Fruit fly (Drosophila melanogaster) Kc167 (cell line): ENCODE results near the gene RpS28a.

Experiments used
- Myc ChIP-seq: fragments of >200 bp; optimal IDR thresholded peaks from 2 replicates; lab custom pipeline; 2017; ENCODE audit warnings: missing external identifiers
- Sin3A ChIP-seq: fragments of >200 bp; optimal IDR thresholded peaks from 2 replicates; lab custom pipeline; 2018; ENCODE audit warnings: missing external identifiers
- h ChIP-seq: fragments of >200 bp; optimal IDR thresholded peaks from 3 replicates; lab custom pipeline; 2018; ENCODE audit warnings: missing external identifiers
- insv ChIP-seq: fragments of >200 bp; optimal IDR thresholded peaks from 3 replicates; lab custom pipeline; 2018; ENCODE audit warnings: missing external identifiers
- psq ChIP-seq: fragments of >200 bp; optimal IDR thresholded peaks from 2 replicates; lab custom pipeline; 2017; ENCODE audit warnings: missing external identifiers
- ttk ChIP-seq: sonication (Bioruptor generic); optimal IDR thresholded peaks from 2 replicates; lab custom pipeline; 2017; ENCODE audit warnings: missing external identifiers

The RpS28a gene

dm6 chr3R:30005332-30005979 lies 17.0 kb downstream of the RpS28a start:
- no peak for TF ChIP-seq ttk
- no peak for TF ChIP-seq insv
- no peak for TF ChIP-seq Sin3A (lab: Kevin White, UChicago)
- no peak for TF ChIP-seq h
- TF ChIP-seq psq (lab: Kevin White, UChicago), result no peak
- no peak for TF ChIP-seq Myc

DNA sequence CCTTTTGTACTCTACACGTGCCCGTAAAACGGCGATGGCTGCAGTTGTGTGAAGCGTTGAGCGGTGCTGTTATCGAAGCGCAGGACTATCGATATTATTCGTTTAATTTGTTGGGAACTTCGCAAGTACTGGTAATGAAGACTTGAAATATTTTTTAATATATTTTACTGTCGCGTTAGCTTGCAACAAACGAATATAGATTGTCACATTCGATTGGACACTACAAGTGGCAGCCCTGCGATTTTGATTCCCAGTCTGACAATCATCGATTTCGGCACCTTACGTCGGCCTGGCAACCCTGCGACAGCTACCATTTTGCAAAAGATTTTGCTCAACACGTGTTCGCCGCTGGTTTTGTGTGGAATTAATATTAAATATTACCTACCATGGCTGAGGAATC lies 17.8 kb downstream of the RpS28a start, which contains the start of the genes Nlp and Nph:
Nlp (plus strand) TSS at position 138 of the 400 bp plus-strand sequence.
Nph (minus strand) TSS at position 214 of the 400 bp plus-strand sequence.
- TF ChIP-seq Sin3A (lab: Kevin White, UChicago) (no peak), h (no peak), insv (no peak), psq (lab: Kevin White, UChicago) (no peak), Myc (no peak), ttk (no peak)

DNA sequence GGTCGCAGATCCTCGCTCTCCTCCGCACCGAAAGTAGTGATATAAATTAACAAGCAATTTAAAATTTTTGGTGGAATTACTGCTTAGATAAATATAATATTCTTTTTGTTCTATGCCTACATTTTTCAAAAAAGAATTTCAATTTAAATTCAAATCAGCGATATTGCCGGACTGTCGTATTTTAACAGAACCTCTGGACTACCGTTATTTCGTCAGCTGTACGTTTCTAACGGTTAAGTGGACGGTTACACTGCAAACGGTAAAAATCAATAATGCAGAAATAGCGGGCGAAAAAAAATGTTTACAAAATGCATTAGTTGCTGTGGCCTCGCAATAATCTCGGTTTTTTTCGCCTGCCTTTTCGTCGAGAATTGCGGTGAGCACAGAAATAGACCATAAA lies 22.2 kb downstream of the RpS28a start, which contains the start of gene Tace:
Tace (plus strand) TSS at position 245 of the 400 bp plus-strand sequence.
- no peak for TF ChIP-seq h

DNA sequence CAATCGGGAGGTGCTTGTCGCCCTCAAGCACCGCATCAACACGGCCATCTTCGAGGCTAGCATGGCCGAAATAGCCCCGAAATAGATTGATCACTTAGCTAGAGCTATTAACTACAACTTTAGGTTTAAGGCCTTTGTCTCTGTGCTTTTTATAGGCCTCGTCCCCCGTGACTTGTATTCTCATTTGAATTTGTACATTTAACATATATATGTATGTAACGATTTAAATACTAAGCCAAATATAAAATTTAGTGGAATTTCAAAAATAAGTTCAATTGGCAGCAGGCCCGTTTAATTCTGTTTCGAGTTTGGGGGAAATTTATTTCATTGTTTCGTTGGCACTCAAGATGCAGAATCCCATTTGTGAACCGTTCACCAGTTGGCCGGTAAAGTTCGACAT lies 23.0 kb downstream of the RpS28a start, which contains the start of gene CG34298:
CG34298 (plus strand) TSS at position 301 of the 400 bp plus-strand sequence.
- TF ChIP-seq Sin3A (lab: Kevin White, UChicago) (no peak), ttk (no peak)

DNA sequence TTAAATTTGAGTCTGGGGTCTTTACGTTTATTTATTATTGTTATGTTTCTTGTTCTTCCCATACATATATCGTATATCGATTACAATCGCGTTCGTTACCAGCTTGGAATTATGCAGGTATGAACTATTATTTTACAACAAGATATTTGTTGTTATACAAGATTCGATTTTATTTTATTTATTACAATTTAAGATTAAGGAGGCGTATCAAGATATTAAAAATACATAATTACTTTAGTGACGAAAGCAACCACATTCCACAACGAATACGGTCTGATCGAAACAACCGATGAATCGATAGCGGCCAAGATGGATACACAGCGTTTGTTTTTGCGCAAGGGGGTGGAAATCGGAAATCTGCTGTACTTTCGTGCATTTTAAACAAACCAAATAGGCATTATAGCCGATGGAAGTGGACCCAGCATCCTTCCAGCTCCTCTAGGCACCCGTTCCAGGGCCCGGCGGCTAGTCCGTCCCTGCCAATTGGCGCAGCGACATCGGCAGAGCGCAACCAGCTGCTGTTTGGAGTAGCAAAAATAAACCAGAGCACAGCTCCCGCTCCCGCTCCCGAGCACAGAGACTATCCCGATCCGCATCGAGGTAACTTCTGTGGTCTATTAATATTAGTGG lies 24.7 kb downstream of the RpS28a start, which contains the start of the genes CG15525 and CG11504:
CG15525 (minus strand) TSS at position 70 of the 630 bp plus-strand sequence.
CG11504 (plus strand) TSS at position 294 of the 630 bp plus-strand sequence.
- TF ChIP-seq ttk (no peak), h (no peak), Myc (no peak), insv (no peak), psq (lab: Kevin White, UChicago) (no peak), Sin3A (lab: Kevin White, UChicago) (no peak)

- TF ChIP-seq h, result no peak
- TF ChIP-seq insv, result no peak
- TF ChIP-seq Myc, result no peak
- no peak for TF ChIP-seq Sin3A (lab: Kevin White, UChicago)
- TF ChIP-seq psq (lab: Kevin White, UChicago), result no peak
- no peak for TF ChIP-seq ttk
Measured at dm6 chr3R:29995035-29995434, 27.4 kb downstream of the RpS28a start, which contains the start of the genes CG7903 and Sas-6. CG7903 (minus strand) TSS chr3R:29995231. Sas-6 (plus strand) TSS chr3R:29995357.

DNA sequence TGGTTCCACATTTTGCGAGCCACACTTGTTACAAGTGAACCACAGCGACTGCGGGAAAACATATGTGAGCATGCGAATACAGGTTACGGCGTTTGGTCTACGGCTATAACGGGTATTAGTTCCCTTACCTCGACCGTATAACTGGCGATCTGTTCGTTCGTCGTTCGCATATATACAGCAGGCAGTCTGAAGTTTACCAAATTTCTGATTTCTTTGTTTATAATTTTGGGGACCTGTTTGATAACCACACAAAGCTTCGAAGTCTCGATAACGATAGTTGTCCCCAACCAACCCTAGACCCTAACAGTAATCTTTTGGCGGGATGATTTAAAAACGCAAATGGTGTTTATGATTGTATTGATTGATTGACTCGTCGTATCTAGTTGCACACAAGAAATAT lies 29.3 kb downstream of the RpS28a start, which contains the start of gene Acph-1:
Acph-1 (minus strand) TSS at position 278 of the 400 bp plus-strand sequence.
- TF ChIP-seq Myc, result no peak
- no peak for TF ChIP-seq Sin3A (lab: Kevin White, UChicago)
- TF ChIP-seq h, result no peak
- no peak for TF ChIP-seq psq (lab: Kevin White, UChicago)
- no peak for TF ChIP-seq ttk
- TF ChIP-seq insv, result no peak

dm6 chr3R:29990681-29991080 lies 31.8 kb downstream of the RpS28a start:
- TF ChIP-seq ttk, result no peak
- no peak for TF ChIP-seq h
- TF ChIP-seq Myc, result no peak
- TF ChIP-seq insv, result no peak
- TF ChIP-seq psq (lab: Kevin White, UChicago), result no peak
- no peak for TF ChIP-seq Sin3A (lab: Kevin White, UChicago)

DNA sequence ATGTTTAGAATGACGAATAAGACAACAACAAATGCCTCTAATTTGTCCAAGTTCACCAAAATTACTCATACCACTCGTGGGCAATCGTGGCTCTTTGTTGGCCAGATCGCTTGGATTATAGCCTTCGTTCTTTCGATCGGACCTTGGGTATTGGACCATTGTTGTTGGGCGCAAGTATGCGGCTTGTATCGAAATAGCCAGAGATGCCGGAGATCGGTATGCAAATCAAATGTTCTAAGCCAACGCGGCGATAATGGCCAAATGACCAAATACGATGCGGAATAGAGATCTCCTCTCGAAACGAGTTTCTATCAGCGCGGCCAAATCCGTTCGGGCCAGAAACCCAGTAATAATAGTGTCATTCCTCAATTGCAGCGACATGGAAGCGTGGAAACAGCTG lies 37.2 kb downstream of the RpS28a start:
- TF ChIP-seq h (no peak), insv (no peak), Myc (no peak), psq (lab: Kevin White, UChicago) (no peak), ttk (no peak), Sin3A (lab: Kevin White, UChicago) (no peak)

- TF ChIP-seq Sin3A (lab: Kevin White, UChicago) (no peak), ttk (no peak), insv (no peak), h (no peak), psq (lab: Kevin White, UChicago) (no peak), Myc (no peak)
Measured at dm6 chr3R:29983886-29984285, 38.6 kb downstream of the RpS28a start.

dm6 chr3R:29983073-29983544 lies 39.3 kb downstream of the RpS28a start, which contains the start of gene CG7896:
CG7896 (plus strand) TSS chr3R:29983426.
- TF ChIP-seq insv (no peak), ttk (no peak), Myc (no peak), psq (lab: Kevin White, UChicago) (no peak), h (no peak), Sin3A (lab: Kevin White, UChicago) (no peak)

DNA sequence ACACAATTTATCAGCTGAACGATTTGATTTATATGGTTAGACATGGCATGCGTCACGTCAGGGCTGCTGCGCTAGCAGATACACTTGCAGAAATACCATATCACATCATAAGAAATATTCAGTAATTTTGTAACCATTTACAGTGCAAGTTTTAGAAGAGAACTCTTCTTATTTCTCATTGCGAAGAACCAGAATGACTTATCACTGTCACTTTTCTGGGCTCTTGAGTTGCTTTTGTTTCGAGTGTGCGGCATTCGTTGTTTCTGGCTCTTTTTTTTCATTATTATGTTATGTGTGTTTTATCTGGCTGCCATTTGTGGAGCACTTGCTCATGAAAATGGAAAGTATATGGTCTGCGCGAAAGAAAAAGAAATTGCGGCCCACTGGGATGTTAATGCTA lies 40.4 kb downstream of the RpS28a start:
- no peak for TF ChIP-seq ttk
- no peak for TF ChIP-seq Sin3A (lab: Kevin White, UChicago)
- TF ChIP-seq Myc, result no peak
- no peak for TF ChIP-seq h
- TF ChIP-seq insv, result no peak
- TF ChIP-seq psq (lab: Kevin White, UChicago), result no peak

- TF ChIP-seq h, result no peak
- no peak for TF ChIP-seq Myc
- no peak for TF ChIP-seq insv
- TF ChIP-seq Sin3A (lab: Kevin White, UChicago), result no peak
- TF ChIP-seq ttk, result no peak
- no peak for TF ChIP-seq psq (lab: Kevin White, UChicago)
Measured at dm6 chr3R:29981479-29981878, 41.0 kb downstream of the RpS28a start.
